Fruit fly (Drosophila melanogaster) whole organism, embryonic: ENCODE measurements around the gene Hsp70Aa.

Experiments used
- CG10209 ChIP-seq: fragments of 200-800 bp; sonication (Bioruptor generic); optimal IDR thresholded peaks from 3 replicates; lab custom pipeline; 2017; ENCODE audit warnings: missing biosample characterization, mild to moderate bottlenecking, missing genetic modification characterization, missing genetic modification reagents
- CG11504 ChIP-seq: fragments of 200-800 bp; sonication (Bioruptor generic); optimal IDR thresholded peaks from 3 replicates; lab custom pipeline; 2019; ENCODE audit warnings: missing biosample characterization, mild to moderate bottlenecking, missing genetic modification characterization, moderate library complexity
- CG11560 ChIP-seq: fragments of 200-800 bp; sonication (Bioruptor generic); IDR thresholded peaks from 3 replicates; pipeline ENCODE4 v1.3.6; 2022; ENCODE audit warnings: missing biosample characterization, missing genetic modification characterization
- CG15601 ChIP-seq: fragments of 200-800 bp; sonication (Bioruptor generic); optimal IDR thresholded peaks from 3 replicates; lab custom pipeline; 2019; ENCODE audit warnings: missing biosample characterization, mild to moderate bottlenecking, missing genetic modification characterization, moderate library complexity
- CG17568 ChIP-seq: fragments of 200-800 bp; sonication (Bioruptor generic); optimal IDR thresholded peaks from 2 replicates; lab custom pipeline; 2018; ENCODE audit warnings: missing biosample characterization, mild to moderate bottlenecking, missing genetic modification characterization, moderate library complexity
- CG17612 ChIP-seq: fragments of 200-800 bp; sonication (Bioruptor generic); IDR thresholded peaks from 2 replicates; pipeline ENCODE4 v1.3.6; 2022; ENCODE audit warnings: missing biosample characterization, missing genetic modification characterization
- CG1792 ChIP-seq: fragments of 200-800 bp; sonication (Bioruptor generic); optimal IDR thresholded peaks from 2 replicates; lab custom pipeline; 2016; ENCODE audit warnings: missing biosample characterization, missing genetic modification characterization
- CG18599 ChIP-seq: fragments of 200-800 bp; sonication (Bioruptor generic); optimal IDR thresholded peaks from 3 replicates; lab custom pipeline; 2017; ENCODE audit warnings: missing biosample characterization, missing genetic modification characterization, mild to moderate bottlenecking, moderate library complexity, missing genetic modification reagents
- CG2120 ChIP-seq: fragments of 200-800 bp; sonication (Bioruptor generic); optimal IDR thresholded peaks from 3 replicates; lab custom pipeline; 2016; ENCODE audit warnings: missing biosample characterization, missing genetic modification characterization
- CG30403 ChIP-seq: fragments of 200-800 bp; sonication (Bioruptor generic); optimal IDR thresholded peaks from 3 replicates; lab custom pipeline; 2016; ENCODE audit warnings: missing biosample characterization, missing genetic modification characterization
- CG34422 ChIP-seq: fragments of 200-800 bp; sonication (Bioruptor generic); IDR thresholded peaks from 3 replicates; pipeline ENCODE4 v1.3.6; 2022; ENCODE audit warnings: missing biosample characterization, missing genetic modification characterization
- CG6254 ChIP-seq: fragments of 200-800 bp; sonication (Bioruptor generic); optimal IDR thresholded peaks from 3 replicates; lab custom pipeline; 2017; ENCODE audit warnings: mild to moderate bottlenecking, missing biosample characterization, missing genetic modification reagents, missing genetic modification characterization
- CG6791 ChIP-seq: fragments of 200-800 bp; sonication (Bioruptor generic); IDR thresholded peaks from 3 replicates; pipeline ENCODE4 v1.3.6; 2022; ENCODE audit warnings: missing biosample characterization, missing genetic modification characterization; ENCODE audit not compliant: partially characterized antibody
- CG7786 ChIP-seq: fragments of 200-800 bp; sonication (Bioruptor generic); optimal IDR thresholded peaks from 2 replicates; lab custom pipeline; 2016; ENCODE audit warnings: missing biosample characterization, missing genetic modification characterization
- CG9609 ChIP-seq: fragments of 200-800 bp; sonication (Bioruptor generic); optimal IDR thresholded peaks from 3 replicates; lab custom pipeline; 2016; ENCODE audit warnings: missing biosample characterization, missing genetic modification characterization
- Dfd ChIP-seq, 2 experiments: fragments of >200 bp; optimal IDR thresholded peaks; 2 replicates each; lab custom pipeline; 2017; ENCODE audit warnings: missing biosample characterization in 2 of 2, missing genetic modification characterization in 2 of 2
- Dref ChIP-seq: fragments of 200-800 bp; sonication (Bioruptor generic); IDR thresholded peaks from 2 replicates; pipeline ENCODE4 v1.3.6; 2022; ENCODE audit warnings: missing biosample characterization, missing genetic modification characterization
- Drgx ChIP-seq: fragments of 200-800 bp; sonication (Bioruptor generic); IDR thresholded peaks from 2 replicates; pipeline ENCODE4 v1.3.6; 2022; ENCODE audit warnings: missing biosample characterization, missing genetic modification characterization
- Ets65A ChIP-seq: fragments of 200-800 bp; sonication (Bioruptor generic); peaks from one replicate; lab custom pipeline; 2016; ENCODE audit warnings: missing biosample characterization, missing genetic modification characterization
- Fer2 ChIP-seq: fragments of 200-800 bp; sonication (Bioruptor generic); optimal IDR thresholded peaks from 2 replicates; lab custom pipeline; 2018; ENCODE audit warnings: missing biosample characterization, mild to moderate bottlenecking, missing genetic modification characterization, moderate library complexity
- H15 ChIP-seq: fragments of 200-800 bp; sonication (Bioruptor generic); IDR thresholded peaks from 3 replicates; pipeline ENCODE4 v1.3.6; 2022; ENCODE audit warnings: missing biosample characterization, missing genetic modification characterization
- HLH54F ChIP-seq: fragments of 200-800 bp; sonication (Bioruptor generic); optimal IDR thresholded peaks from 3 replicates; lab custom pipeline; 2016; ENCODE audit warnings: missing biosample characterization, missing genetic modification characterization
- Hr78 ChIP-seq, 2 experiments: fragments of 200-800 bp in 1 of 2; fragments of >200 bp in 1 of 2; sonication (Bioruptor generic) in 1 of 2; optimal IDR thresholded peaks; 2 replicates each; lab custom pipeline; 2017 to 2019; ENCODE audit warnings: missing biosample characterization in 2 of 2, missing genetic modification characterization in 2 of 2, mild to moderate bottlenecking in 1 of 2, moderate library complexity in 1 of 2
- Med ChIP-seq: fragments of 200-800 bp; sonication (Bioruptor generic); peaks from one replicate; lab custom pipeline; 2016; ENCODE audit warnings: missing biosample characterization, missing genetic modification characterization, mild to moderate bottlenecking, inconsistent platforms, moderate library complexity
- Nf-YA ChIP-seq: fragments of 200-800 bp; sonication (Bioruptor generic); IDR thresholded peaks from 2 replicates; pipeline ENCODE4 v1.3.6; 2022; ENCODE audit warnings: missing biosample characterization, missing genetic modification characterization
- Nf-YC ChIP-seq: fragments of 200-800 bp; optimal IDR thresholded peaks from 3 replicates; lab custom pipeline; 2019; ENCODE audit warnings: missing biosample characterization, mild to moderate bottlenecking, missing genetic modification characterization, moderate library complexity
- Opbp ChIP-seq: fragments of 200-800 bp; sonication (Bioruptor generic); IDR thresholded peaks from 3 replicates; pipeline ENCODE4 v1.3.6; 2022; ENCODE audit warnings: missing biosample characterization, missing genetic modification characterization; ENCODE audit not compliant: partially characterized antibody
- Ptx1 ChIP-seq: fragments of 200-800 bp; sonication (Bioruptor generic); IDR thresholded peaks from 2 replicates; pipeline ENCODE4 v1.3.6; 2022; ENCODE audit warnings: missing biosample characterization, missing genetic modification characterization
- Rfx ChIP-seq: fragments of 200-800 bp; sonication (Bioruptor generic); IDR thresholded peaks from 2 replicates; pipeline ENCODE4 v1.3.6; 2022; ENCODE audit warnings: missing biosample characterization, missing genetic modification characterization
- Sin3A ChIP-seq: fragments of >200 bp; optimal IDR thresholded peaks from 2 replicates; lab custom pipeline; 2018
- bsh ChIP-seq, 2 experiments: fragments of 200-800 bp; sonication (Bioruptor generic); optimal IDR thresholded peaks; 2 replicates each; lab custom pipeline; 2017 to 2018; ENCODE audit warnings: mild to moderate bottlenecking in 2 of 2, missing biosample characterization in 2 of 2, missing genetic modification characterization in 2 of 2, moderate library complexity in 1 of 2
- crol ChIP-seq: fragments of 200-800 bp; sonication (Bioruptor generic); IDR thresholded peaks from 2 replicates; pipeline ENCODE4 v1.3.6; 2022; ENCODE audit warnings: missing biosample characterization, missing genetic modification characterization
- disco-r ChIP-seq: fragments of 200-800 bp; sonication (Bioruptor generic); optimal IDR thresholded peaks from 2 replicates; lab custom pipeline; 2016; ENCODE audit warnings: missing biosample characterization, missing genetic modification characterization
- ems ChIP-seq: fragments of 200-800 bp; sonication (Bioruptor generic); optimal IDR thresholded peaks from 3 replicates; lab custom pipeline; 2016; ENCODE audit warnings: missing biosample characterization, missing genetic modification characterization
- gce ChIP-seq: fragments of 200-800 bp; sonication (Bioruptor generic); IDR thresholded peaks from 3 replicates; pipeline ENCODE4 v1.3.6; 2022; ENCODE audit warnings: missing biosample characterization, missing genetic modification characterization
- gem ChIP-seq: fragments of 200-800 bp; sonication (Bioruptor generic); optimal IDR thresholded peaks from 2 replicates; lab custom pipeline; 2019; ENCODE audit warnings: missing biosample characterization, mild to moderate bottlenecking, missing genetic modification characterization, moderate library complexity
- grn ChIP-seq: fragments of 200-800 bp; sonication (Bioruptor generic); optimal IDR thresholded peaks from 3 replicates; lab custom pipeline; 2017; ENCODE audit warnings: missing biosample characterization, missing genetic modification characterization
- gro ChIP-seq: fragments of 200-800 bp; sonication (Bioruptor generic); optimal IDR thresholded peaks from 2 replicates; lab custom pipeline; 2016; ENCODE audit warnings: missing biosample characterization, missing genetic modification characterization
- nom ChIP-seq: fragments of 200-800 bp; sonication (Bioruptor generic); optimal IDR thresholded peaks from 2 replicates; lab custom pipeline; 2017; ENCODE audit warnings: missing biosample characterization, missing genetic modification characterization, mild to moderate bottlenecking, moderate library complexity, missing genetic modification reagents
- odd ChIP-seq: fragments of 200-800 bp; sonication (Bioruptor generic); optimal IDR thresholded peaks from 2 replicates; lab custom pipeline; 2017; ENCODE audit warnings: missing biosample characterization, mild to moderate bottlenecking, missing genetic modification characterization
- prd ChIP-seq, 3 experiments: fragments of >200 bp in 2 of 3; fragments of 200-800 bp in 1 of 3; sonication (Bioruptor generic) in 1 of 3; optimal IDR thresholded peaks in 2 of 3; IDR thresholded peaks in 1 of 3; 2 replicates in 2 of 3; 3 replicates in 1 of 3; pipeline versions ENCODE4 v1.3.6 to Lab custom; 2017 to 2022; ENCODE audit warnings: missing biosample characterization in 1 of 3, missing genetic modification characterization in 1 of 3
- rib ChIP-seq: fragments of 200-800 bp; sonication (Bioruptor generic); IDR thresholded peaks from 2 replicates; pipeline ENCODE4 v1.3.6; 2022; ENCODE audit warnings: missing biosample characterization, missing genetic modification characterization
- scrt ChIP-seq: fragments of 200-800 bp; sonication (Bioruptor generic); optimal IDR thresholded peaks from 2 replicates; lab custom pipeline; 2018; ENCODE audit warnings: missing biosample characterization, mild to moderate bottlenecking, missing genetic modification characterization, moderate library complexity
- sr ChIP-seq: fragments of 200-800 bp; sonication (Bioruptor generic); IDR thresholded peaks from 3 replicates; pipeline ENCODE4 v1.3.6; 2022; ENCODE audit warnings: missing biosample characterization, missing genetic modification characterization
- unc-4 ChIP-seq: fragments of 200-800 bp; sonication (Bioruptor generic); IDR thresholded peaks from 2 replicates; pipeline ENCODE4 v1.3.6; 2022; ENCODE audit warnings: missing biosample characterization, missing genetic modification characterization; ENCODE audit not compliant: partially characterized antibody
- wek ChIP-seq: fragments of 200-800 bp; sonication (Bioruptor generic); optimal IDR thresholded peaks from 3 replicates; lab custom pipeline; 2018; ENCODE audit warnings: missing biosample characterization, mild to moderate bottlenecking, missing genetic modification characterization, moderate library complexity
- yki ChIP-seq: fragments of >200 bp; optimal IDR thresholded peaks from 3 replicates; lab custom pipeline; 2018

Gene Hsp70Aa

DNA sequence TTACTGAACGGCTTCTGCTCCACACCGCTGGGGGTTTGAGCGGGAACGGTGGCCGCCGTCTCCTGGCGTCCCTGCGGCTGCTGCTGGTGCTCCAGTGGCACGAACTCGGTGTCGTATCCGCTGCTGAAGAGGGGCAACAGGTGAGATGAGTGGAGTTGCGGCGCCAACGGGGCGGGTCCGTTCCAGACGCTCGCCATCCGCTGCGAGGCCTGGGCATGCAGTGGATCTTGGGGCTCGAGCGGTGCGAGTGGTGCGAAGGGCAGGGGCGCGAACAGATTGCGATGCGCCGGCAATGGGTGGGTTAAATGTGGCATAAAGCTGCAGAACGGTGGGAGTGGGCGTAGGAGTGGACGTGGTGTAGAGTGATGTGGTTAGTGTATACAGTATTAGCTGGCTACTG is 32.9 kb upstream of the Hsp70Aa start:
- TF ChIP-seq CG34422 (0 out of 3 replicates have a peak, but pooled peaks have one; percentile 33), Med (GFP tag; lab: Kevin White, UChicago) (peak; percentile 77), Drgx (GFP tag; lab: Robert Waterston, UW) (no peak), crol (GFP tag; lab: Robert Waterston, UW) (peak; percentile 37; the same call in 1 of the 2 replicates), CG10209 (GFP tag; lab: Kevin White, UChicago) (no peak), Opbp (GFP tag; lab: Robert Waterston, UW) (no peak), odd (GFP tag; lab: Kevin White, UChicago) (no peak), Sin3A (lab: Kevin White, UChicago) (no peak), CG30403 (GFP tag; lab: Kevin White, UChicago) (no peak), sr (GFP tag; lab: Robert Waterston, UW) (0 out of 3 replicates have a peak, but pooled peaks have one; percentile 27), rib (GFP tag; lab: Robert Waterston, UW) (no peak), CG11560 (tag; lab: Robert Waterston, UW) (0 out of 3 replicates have a peak, but pooled peaks have one; percentile 31), CG18599 (no peak), unc-4 (GFP tag; lab: Robert Waterston, UW) (no peak), CG1792 (GFP tag; lab: Kevin White, UChicago) (no peak), nom (GFP tag; lab: Kevin White, UChicago) (no peak), CG17612 (GFP tag; lab: Robert Waterston, UW) (no peak), yki (lab: Kevin White, UChicago) (no peak), Ets65A (GFP tag; lab: Kevin White, UChicago) (peak; percentile 65), Dfd (GFP tag; optimal IDR thresholded peaks at IDR 0.05; lab: Kevin White, UChicago) (peak in 1 of 2 experiments; percentile 20), wek (no peak), grn (GFP tag; lab: Kevin White, UChicago) (no peak), gce (no peak), Nf-YC (tag; lab: Kevin White, UChicago) (no peak), CG6254 (GFP tag; lab: Kevin White, UChicago) (no peak), CG9609 (GFP tag; lab: Kevin White, UChicago) (no peak), ems (GFP tag; lab: Kevin White, UChicago) (no peak), Rfx (peak; percentile 38; the same call in 1 of the 2 replicates), gro (GFP tag; lab: Kevin White, UChicago) (no peak), disco-r (no peak), H15 (GFP tag; lab: Robert Waterston, UW) (0 out of 3 replicates have a peak, but pooled peaks have one; percentile 19), Hr78 (GFP tag; optimal IDR thresholded peaks at IDR 0.05; lab: Kevin White, UChicago) (no peak), Ptx1 (GFP tag; lab: Robert Waterston, UW) (no peak), CG2120 (GFP tag; lab: Kevin White, UChicago) (no peak), bsh (GFP tag; optimal IDR thresholded peaks at IDR 0.05; lab: Kevin White, UChicago) (no peak), CG6791 (GFP tag; lab: Robert Waterston, UW) (no peak)

DNA sequence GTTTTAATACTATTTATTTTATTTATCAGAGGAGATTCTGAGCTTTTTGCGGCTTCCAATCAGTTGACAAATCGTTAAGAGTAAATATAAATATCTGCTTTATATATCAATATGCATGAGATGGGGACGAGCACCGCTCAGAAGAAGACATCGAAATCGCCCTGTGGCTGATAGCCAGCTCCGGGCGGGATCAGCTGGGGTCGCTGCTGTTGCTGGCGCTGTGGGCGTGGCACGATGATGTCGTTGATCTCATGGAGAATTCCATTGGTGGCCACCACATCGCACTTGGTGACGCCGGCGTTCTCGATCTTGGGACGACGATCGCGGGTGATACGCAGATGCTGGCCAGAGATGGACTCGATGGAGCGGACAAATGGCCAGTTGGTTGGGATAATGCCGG is 28.5 kb upstream of the Hsp70Aa start:
- TF ChIP-seq CG15601 (no peak), CG17568 (GFP tag; lab: Kevin White, UChicago) (no peak), Nf-YA (GFP tag; lab: Robert Waterston, UW) (no peak), prd (optimal IDR thresholded peaks at IDR 0.05; lab: Kevin White, UChicago) (no peak), prd (GFP tag; IDR thresholded peaks at IDR 0.05; lab: Robert Waterston, UW) (no peak), Nf-YC (tag; lab: Kevin White, UChicago) (no peak), gem (no peak), nom (GFP tag; lab: Kevin White, UChicago) (peak; percentile 38), CG11504 (tag; lab: Kevin White, UChicago) (no peak), scrt (GFP tag; lab: Kevin White, UChicago) (no peak), Fer2 (tag; lab: Kevin White, UChicago) (no peak), HLH54F (GFP tag; lab: Kevin White, UChicago) (no peak), CG7786 (GFP tag; lab: Kevin White, UChicago) (no peak), Dref (GFP tag; lab: Robert Waterston, UW) (0 out of 2 replicates have a peak, but pooled peaks have one; percentile 7)
